Worm (Caenorhabditis elegans) whole organism, early embryonic: Measurements from ENCODE around the gene srx-93.

ENCODE experiments used
- ama-1 ChIP-seq: fragments of 150-350 bp; optimal IDR thresholded peaks from 2 replicates; lab custom pipeline; 2014
- flt-1 ChIP-seq: fragments of 200-800 bp; sonication (Bioruptor generic); IDR thresholded peaks from 2 replicates; pipeline ENCODE4 v1.3.6; 2022; ENCODE audit warnings: missing genetic modification characterization, missing compliant biosample characterization
- hmg-4 ChIP-seq: fragments of 200-800 bp; sonication (Bioruptor generic); optimal IDR thresholded peaks from 2 replicates; lab custom pipeline; 2018; ENCODE audit warnings: mild to moderate bottlenecking, missing genetic modification characterization, missing compliant biosample characterization
- hnd-1 ChIP-seq: sonication (generic microtip); optimal IDR thresholded peaks from 2 replicates; lab custom pipeline; 2016; ENCODE audit warnings: missing genetic modification characterization, missing compliant biosample characterization
- pes-1 ChIP-seq: fragments of 200-800 bp; sonication (Bioruptor generic); IDR thresholded peaks from 2 replicates; pipeline ENCODE4 v1.3.6; 2022; ENCODE audit warnings: missing genetic modification reagents, missing genetic modification characterization, missing compliant biosample characterization
- sea-1 ChIP-seq: fragments of 200-800 bp; sonication (Bioruptor generic); conservative IDR thresholded peaks from 2 replicates; pipeline ENCODE4 v1.3.6; 2022; ENCODE audit warnings: missing genetic modification characterization, missing compliant biosample characterization

DNA sequence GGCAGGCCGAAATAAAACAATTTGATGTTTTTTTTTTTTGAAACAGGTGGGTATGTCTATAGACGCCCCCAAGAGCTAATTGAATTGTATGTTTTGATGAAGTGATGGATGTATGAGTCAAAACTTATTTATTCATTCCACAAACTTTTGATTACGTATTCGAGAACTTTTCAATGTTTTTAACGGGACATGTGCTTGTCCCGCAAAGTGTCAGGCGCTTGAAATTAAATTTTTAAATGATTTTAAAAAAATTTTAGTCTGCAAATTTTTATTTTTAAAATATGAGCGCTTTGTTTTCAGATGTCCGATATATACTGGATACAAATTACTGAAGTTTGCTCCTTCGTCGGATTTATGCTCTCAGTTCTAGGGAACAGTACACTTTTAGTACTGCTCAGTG, 29.0 kb upstream of the srx-93 start, which contains the start of gene str-114:
- TF ChIP-seq ama-1 (lab: Kevin White, UChicago) (no peak), hmg-4 (GFP tag; lab: Kevin White, UChicago) (no peak), flt-1 (GFP tag; lab: Robert Waterston, UW) (no peak), sea-1 (no peak), pes-1 (GFP tag; lab: Robert Waterston, UW) (no peak), hnd-1 (tag; lab: Kevin White, UChicago) (no peak)
